Worm (Caenorhabditis elegans): ENCODE data around the gene mstr-2.

DNA sequence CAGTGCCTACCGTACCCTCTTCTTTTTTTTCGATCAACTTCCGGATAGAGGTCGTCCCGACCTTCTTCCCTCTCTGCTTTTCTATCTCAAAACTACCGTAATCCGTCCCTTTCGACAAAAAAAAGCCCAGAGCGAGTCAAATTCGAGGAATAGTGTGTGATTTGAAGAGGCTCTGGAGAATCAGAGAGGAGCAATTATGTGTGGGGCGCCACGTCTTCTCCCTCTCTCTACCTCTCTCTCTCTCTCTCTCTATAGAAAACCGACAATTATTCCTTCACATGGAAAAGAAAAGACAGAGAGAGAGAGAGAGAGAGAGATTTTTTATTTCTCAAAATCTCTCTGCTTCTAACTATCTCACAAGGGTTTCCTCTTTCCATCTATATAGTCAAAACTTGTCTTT lies 12.3 kb upstream of the mstr-2 start:
- no peak for TF ChIP-seq hsf-1 (GFP tag; IDR thresholded peaks at IDR 0.05)
- TF ChIP-seq madf-3 (GFP tag; IDR thresholded peaks at IDR 0.05), result no peak
- no peak for TF ChIP-seq lin-26 (GFP tag; IDR thresholded peaks at IDR 0.05)
- TF ChIP-seq aptf-2 (GFP tag; conservative IDR thresholded peaks at IDR 0.05), result no peak
- TF ChIP-seq F49E8.2 (tag; optimal IDR thresholded peaks at IDR 0.05; ENCODE audit: insufficient read depth), result no peak
- no peak for TF ChIP-seq nhr-90 (tag; optimal IDR thresholded peaks at IDR 0.05)
- no peak for TF ChIP-seq ets-4 (GFP tag; optimal IDR thresholded peaks at IDR 0.05)
- TF ChIP-seq egrh-3 (GFP tag; IDR thresholded peaks at IDR 0.05), result no peak
- TF ChIP-seq die-1 (tag; optimal IDR thresholded peaks at IDR 0.05), result no peak
- no peak for TF ChIP-seq rpc-1 (optimal IDR thresholded peaks at IDR 0.05)
- TF ChIP-seq rpc-1 (tag; optimal IDR thresholded peaks at IDR 0.05), result no peak
- no peak for TF ChIP-seq dpl-1 (GFP tag; optimal IDR thresholded peaks at IDR 0.05)
